Worm (Caenorhabditis elegans) whole organism, L4/young adult: ENCODE results near the gene C29F9.2.

Experiments
- W03F9.2 ChIP-seq: fragments of 150-350 bp; optimal IDR thresholded peaks from 2 replicates; lab custom pipeline; 2014; ENCODE audit warnings: missing biosample characterization, missing genetic modification characterization
- dao-5 ChIP-seq: sonication (generic microtip); optimal IDR thresholded peaks from 2 replicates; lab custom pipeline; 2016; ENCODE audit warnings: missing genotype, missing genetic modification characterization, moderate library complexity, missing compliant biosample characterization
- him-1 ChIP-seq: sonication (generic microtip); optimal IDR thresholded peaks from 2 replicates; lab custom pipeline; 2016; ENCODE audit warnings: missing genotype, missing genetic modification reagents, missing genetic modification characterization, missing compliant biosample characterization

ce11 chrIII:151084-151483, 20.3 kb downstream of the C29F9.2 start:
- TF ChIP-seq him-1 (tag; lab: Kevin White, UChicago) (no peak), W03F9.2 (no peak), dao-5 (tag; lab: Kevin White, UChicago) (no peak)
